Worm (Caenorhabditis elegans) whole organism, midembryonic: ENCODE measurements around the gene F44F4.3.
A peak's percentile ranks its signal among the peaks of the same experiment; 100 is the strongest.

Experiments used
- T22C8.4 ChIP-seq: fragments of 200-800 bp; sonication (Bioruptor generic); IDR thresholded peaks from 2 replicates; pipeline ENCODE4 v1.3.6; 2022; ENCODE audit warnings: missing genetic modification characterization, missing compliant biosample characterization
- cog-1 ChIP-seq: sonication (generic microtip); optimal IDR thresholded peaks from 2 replicates; lab custom pipeline; 2016; ENCODE audit warnings: missing genetic modification characterization, missing compliant biosample characterization
- flt-1 ChIP-seq: fragments of 200-800 bp; sonication (Bioruptor generic); IDR thresholded peaks from 2 replicates; pipeline ENCODE4 v1.3.6; 2022; ENCODE audit warnings: missing genetic modification characterization, missing compliant biosample characterization
- klf-2 ChIP-seq: fragments of 200-800 bp; sonication (Bioruptor generic); conservative IDR thresholded peaks from 2 replicates; pipeline ENCODE4 v1.3.6; 2022; ENCODE audit warnings: missing genetic modification reagents, missing genetic modification characterization, missing compliant biosample characterization
- med-1 ChIP-seq: sonication (generic microtip); optimal IDR thresholded peaks from 2 replicates; lab custom pipeline; 2017; ENCODE audit warnings: missing genetic modification characterization, mild to moderate bottlenecking, missing compliant biosample characterization, antibody characterized with exemption, missing genetic modification reagents; ENCODE audit not compliant: insufficient read depth
- ref-1 ChIP-seq: fragments of 200-800 bp; sonication (Bioruptor generic); conservative IDR thresholded peaks from 2 replicates; pipeline ENCODE4 v1.3.6; 2022; ENCODE audit warnings: missing genetic modification reagents, missing genetic modification characterization, missing compliant biosample characterization
- tab-1 ChIP-seq: fragments of 200-800 bp; sonication (Bioruptor generic); IDR thresholded peaks from 2 replicates; pipeline ENCODE4 v1.3.6; 2022; ENCODE audit warnings: missing genetic modification characterization, missing compliant biosample characterization
- ztf-23 ChIP-seq: fragments of 200-800 bp; sonication (Bioruptor generic); IDR thresholded peaks from 2 replicates; pipeline ENCODE4 v1.3.6; 2022; ENCODE audit warnings: missing genetic modification reagents, missing genetic modification characterization, missing compliant biosample characterization
- ztf-29 ChIP-seq: fragments of 200-800 bp; sonication (Bioruptor generic); IDR thresholded peaks from 2 replicates; pipeline ENCODE4 v1.3.6; 2022; ENCODE audit warnings: missing genetic modification reagents, missing genetic modification characterization, missing compliant biosample characterization

F44F4.3 gene

DNA sequence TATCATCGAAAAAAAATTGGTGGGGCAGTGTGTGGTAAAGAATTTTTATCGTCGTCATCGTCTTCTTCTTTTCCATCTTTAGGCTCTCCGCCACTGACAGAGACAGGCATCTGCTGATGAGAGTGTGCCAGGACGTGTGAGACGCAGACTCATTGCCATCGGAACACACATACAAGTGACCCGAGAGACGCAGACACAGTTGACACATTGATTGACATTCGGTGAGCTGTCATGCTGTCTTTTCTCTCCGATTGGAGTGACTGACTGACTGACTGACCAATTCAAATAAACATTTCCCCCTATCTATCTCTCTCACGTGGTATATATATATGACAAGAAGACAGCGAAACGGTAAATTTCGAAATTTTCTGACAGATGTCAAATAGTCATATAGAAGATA is 34.6 kb downstream of the F44F4.3 start:
- no peak for TF ChIP-seq flt-1 (GFP tag; lab: Robert Waterston, UW)
- no peak for TF ChIP-seq ztf-29 (GFP tag; lab: Robert Waterston, UW)
- peak; percentile 68 for TF ChIP-seq cog-1 (tag; lab: Kevin White, UChicago)
- TF ChIP-seq med-1 (GFP tag; lab: Kevin White, UChicago) = no peak
- TF ChIP-seq tab-1 (GFP tag; lab: Robert Waterston, UW) = no peak
- no peak for TF ChIP-seq klf-2
- TF ChIP-seq ref-1 = no peak
- no peak for TF ChIP-seq T22C8.4
- no peak for TF ChIP-seq ztf-23 (GFP tag; lab: Robert Waterston, UW)

DNA sequence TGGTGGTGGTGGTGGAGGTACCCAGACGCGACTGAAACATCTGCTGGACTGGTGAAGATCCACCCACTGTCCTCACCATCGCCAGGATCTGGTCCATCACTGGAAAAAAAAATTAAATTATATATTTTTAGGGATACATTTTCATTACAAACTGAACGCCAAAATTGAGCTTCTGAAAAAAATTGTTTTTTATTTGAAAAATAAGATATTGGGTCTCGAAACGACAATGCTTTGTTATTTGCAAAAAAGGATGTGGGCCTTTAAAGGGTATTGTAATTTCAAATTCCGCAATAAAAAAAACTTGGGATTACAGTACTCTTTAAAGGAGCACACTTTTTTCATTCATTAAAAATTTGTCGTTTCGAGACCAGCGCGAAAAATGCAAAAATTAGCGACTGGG is 35.8 kb downstream of the F44F4.3 start, which contains the start of gene M106.2:
Gene M106.2 (minus strand): TSS at position 101 of the 400 bp plus-strand sequence.
- TF ChIP-seq med-1 (GFP tag; lab: Kevin White, UChicago) (no peak), ztf-29 (GFP tag; lab: Robert Waterston, UW) (no peak)

DNA sequence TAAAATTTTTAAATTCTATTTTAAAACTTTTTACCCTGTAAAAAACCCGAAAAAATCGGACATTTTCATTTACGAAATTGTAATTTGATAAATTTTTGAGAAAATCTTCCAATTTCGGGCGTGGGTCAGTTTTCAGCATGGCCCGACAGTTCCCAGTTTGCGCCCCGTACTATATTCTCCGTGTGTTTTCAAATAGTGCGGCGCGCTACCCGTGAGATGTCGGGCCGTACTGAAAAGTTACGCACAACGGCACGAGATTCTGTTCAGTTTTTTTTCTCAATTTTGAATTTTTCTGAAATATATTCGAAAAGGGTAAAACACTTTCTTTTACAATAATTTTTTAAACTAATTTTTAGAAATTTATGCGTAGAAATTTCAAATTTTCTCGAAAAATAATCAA is 38.7 kb downstream of the F44F4.3 start:
- no peak for TF ChIP-seq T22C8.4
- TF ChIP-seq med-1 (GFP tag; lab: Kevin White, UChicago) = no peak
- no peak for TF ChIP-seq klf-2
- TF ChIP-seq flt-1 (GFP tag; lab: Robert Waterston, UW) = no peak
- no peak for TF ChIP-seq ztf-23 (GFP tag; lab: Robert Waterston, UW)
- TF ChIP-seq cog-1 (tag; lab: Kevin White, UChicago) = no peak
- TF ChIP-seq ref-1 = no peak
- no peak for TF ChIP-seq tab-1 (GFP tag; lab: Robert Waterston, UW)
- TF ChIP-seq ztf-29 (GFP tag; lab: Robert Waterston, UW) = no peak

DNA sequence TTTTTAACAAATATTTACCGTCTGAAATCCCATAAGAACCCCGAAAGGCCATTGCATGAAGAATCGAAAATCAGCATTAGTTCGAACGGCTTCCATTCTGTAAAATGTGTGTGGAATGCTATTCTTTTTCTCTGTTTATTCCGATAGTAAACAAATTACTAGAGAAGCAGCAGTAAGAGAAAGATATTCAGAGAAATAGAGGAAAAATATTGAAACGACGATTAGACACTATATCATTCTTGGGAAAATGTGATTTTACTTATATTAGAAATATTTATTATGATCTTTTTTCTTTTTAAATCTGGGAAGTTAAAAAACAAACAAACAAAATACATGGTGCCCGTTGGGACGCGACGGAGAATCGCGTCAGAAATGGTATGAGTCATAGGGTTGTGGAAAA is 42.2 kb downstream of the F44F4.3 start, which contains the start of gene M106.8:
Gene M106.8 (minus strand): TSS at position 101 of the 400 bp plus-strand sequence.
- TF ChIP-seq ztf-29 (GFP tag; lab: Robert Waterston, UW) (no peak), flt-1 (GFP tag; lab: Robert Waterston, UW) (no peak), klf-2 (no peak), med-1 (GFP tag; lab: Kevin White, UChicago) (no peak), ref-1 (no peak), cog-1 (tag; lab: Kevin White, UChicago) (no peak), ztf-23 (GFP tag; lab: Robert Waterston, UW) (no peak), tab-1 (GFP tag; lab: Robert Waterston, UW) (no peak), T22C8.4 (no peak)

DNA sequence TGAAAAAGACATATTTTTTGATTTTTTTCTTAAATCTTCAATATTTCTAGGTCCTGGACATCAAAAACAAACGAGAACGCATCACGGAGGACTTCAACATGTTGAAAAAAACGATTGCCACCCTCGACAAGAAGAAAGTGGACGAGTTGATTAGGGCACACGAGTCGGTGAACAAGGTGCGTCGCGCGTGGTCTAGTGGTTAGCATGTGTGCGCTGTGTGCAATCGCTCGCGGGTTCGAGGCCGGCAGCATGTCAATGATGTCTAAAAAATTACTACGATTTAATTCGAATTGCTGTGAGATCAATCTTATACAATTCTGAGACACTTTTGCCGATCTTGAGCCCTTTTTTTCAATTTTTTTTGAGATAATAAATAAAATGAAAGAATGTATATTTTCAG is 45.7 kb downstream of the F44F4.3 start:
- peak; percentile 69 for TF ChIP-seq med-1 (GFP tag; lab: Kevin White, UChicago)
- peak; percentile 95 for TF ChIP-seq tab-1 (GFP tag; lab: Robert Waterston, UW)
- TF ChIP-seq ztf-23 (GFP tag; lab: Robert Waterston, UW) = peak; percentile 92
- peak; percentile 98 for TF ChIP-seq ref-1
- TF ChIP-seq cog-1 (tag; lab: Kevin White, UChicago) = peak; percentile 92
- TF ChIP-seq klf-2 = peak; percentile 89
- peak; percentile 97 for TF ChIP-seq flt-1 (GFP tag; lab: Robert Waterston, UW)
- TF ChIP-seq ztf-29 (GFP tag; lab: Robert Waterston, UW) = peak; percentile 87
- TF ChIP-seq T22C8.4 = peak; percentile 93

DNA sequence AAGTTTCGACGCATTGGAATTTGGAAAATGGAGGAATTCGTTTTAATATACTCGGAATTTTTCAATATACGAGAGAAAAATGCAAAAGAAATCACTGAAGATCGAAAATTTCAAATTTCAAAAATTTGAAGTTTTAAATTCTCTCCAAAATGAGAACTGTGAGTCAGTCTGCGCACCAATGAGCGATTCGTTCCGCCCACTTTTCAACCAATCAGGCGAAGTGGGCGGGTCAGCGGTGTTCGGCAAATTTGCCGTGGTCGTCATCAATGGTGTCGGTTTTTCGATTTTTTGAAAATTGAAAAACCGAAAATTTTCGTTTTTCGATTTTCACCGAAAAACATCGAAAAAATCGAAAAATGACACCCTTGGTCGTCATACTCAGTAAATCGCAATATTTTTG is 47.2 kb downstream of the F44F4.3 start:
- TF ChIP-seq T22C8.4 = no peak
- TF ChIP-seq cog-1 (tag; lab: Kevin White, UChicago) = no peak
- TF ChIP-seq klf-2 = no peak

DNA sequence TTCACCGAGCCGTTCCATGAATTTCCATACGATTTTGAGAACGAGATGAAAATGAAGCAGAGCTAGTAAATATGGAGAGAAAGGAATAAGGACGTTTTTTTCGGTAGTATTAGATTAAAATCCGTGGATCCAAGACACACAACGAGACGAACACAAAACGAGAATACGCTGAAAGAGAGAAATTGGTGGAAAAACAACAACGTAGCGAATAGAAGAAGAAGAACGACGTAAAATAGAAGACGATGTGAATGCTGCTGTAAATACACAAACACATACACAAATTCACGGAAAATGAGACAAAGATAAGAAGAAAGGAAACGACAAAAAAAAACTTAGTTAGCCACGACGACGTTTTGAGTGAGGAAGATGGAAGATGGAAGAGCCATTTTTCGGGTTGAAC is 51.0 kb downstream of the F44F4.3 start:
- TF ChIP-seq tab-1 (GFP tag; lab: Robert Waterston, UW) = no peak
- TF ChIP-seq flt-1 (GFP tag; lab: Robert Waterston, UW) = 0 out of 2 replicates have a peak, but pooled peaks have one; percentile 29
